Fruit fly (Drosophila melanogaster) whole organism, embryonic: ENCODE data around the gene Oatp26F.

ENCODE experiments used
- Ada2b ChIP-seq: fragments of 200-800 bp; sonication (Bioruptor generic); IDR thresholded peaks from 2 replicates; pipeline ENCODE4 v1.3.6; 2022; ENCODE audit warnings: missing biosample characterization, missing genetic modification characterization
- Awh ChIP-seq: fragments of 200-800 bp; sonication (Bioruptor generic); IDR thresholded peaks from 2 replicates; pipeline ENCODE4, ENCODE4 v1.3.6; 2022; ENCODE audit warnings: missing biosample characterization, missing genetic modification characterization
- CG10654 ChIP-seq: fragments of 200-800 bp; sonication (Bioruptor generic); optimal IDR thresholded peaks from 2 replicates; lab custom pipeline; 2016; ENCODE audit warnings: missing biosample characterization, missing genetic modification characterization
- CG1233 ChIP-seq: fragments of 200-800 bp; sonication (Bioruptor generic); optimal IDR thresholded peaks from 4 replicates; lab custom pipeline; 2018; ENCODE audit warnings: missing biosample characterization, mild to moderate bottlenecking, missing genetic modification characterization
- CG13894 ChIP-seq: fragments of 200-800 bp; sonication (Bioruptor generic); optimal IDR thresholded peaks from 3 replicates; lab custom pipeline; 2018; ENCODE audit warnings: missing biosample characterization, mild to moderate bottlenecking, missing genetic modification characterization, moderate library complexity
- CG14014 ChIP-seq: fragments of 200-800 bp; sonication (Bioruptor generic); IDR thresholded peaks from 2 replicates; pipeline ENCODE4 v1.3.6; 2022; ENCODE audit warnings: missing biosample characterization, missing genetic modification characterization
- CG14050 ChIP-seq: fragments of 200-800 bp; sonication (Bioruptor generic); IDR thresholded peaks from 3 replicates; pipeline ENCODE4 v1.3.6; 2022; ENCODE audit warnings: missing biosample characterization, missing genetic modification characterization
- CG15269 ChIP-seq: fragments of 200-800 bp; sonication (Bioruptor generic); optimal IDR thresholded peaks from 2 replicates; lab custom pipeline; 2018; ENCODE audit warnings: missing biosample characterization, mild to moderate bottlenecking, missing genetic modification characterization, moderate library complexity
- CG17186 ChIP-seq: fragments of 200-800 bp; sonication (Bioruptor generic); optimal IDR thresholded peaks from 3 replicates; lab custom pipeline; 2017; ENCODE audit warnings: missing biosample characterization, missing genetic modification reagents, missing genetic modification characterization
- CG33213 ChIP-seq: fragments of 200-800 bp; sonication (Bioruptor generic); optimal IDR thresholded peaks from 3 replicates; lab custom pipeline; 2016; ENCODE audit warnings: missing biosample characterization, missing genetic modification characterization
- CG34422 ChIP-seq: fragments of 200-800 bp; sonication (Bioruptor generic); IDR thresholded peaks from 3 replicates; pipeline ENCODE4 v1.3.6; 2022; ENCODE audit warnings: missing biosample characterization, missing genetic modification characterization
- CG4854 ChIP-seq: fragments of 200-800 bp; sonication (Bioruptor generic); optimal IDR thresholded peaks from 2 replicates; lab custom pipeline; 2016; ENCODE audit warnings: missing biosample characterization, missing genetic modification characterization, inconsistent platforms
- CG8290 ChIP-seq, 3 experiments: fragments of 200-800 bp; sonication (Bioruptor generic); optimal IDR thresholded peaks; 2 replicates each; lab custom pipeline; 2016 to 2019; ENCODE audit warnings: missing biosample characterization in 3 of 3, missing genetic modification characterization in 3 of 3, mild to moderate bottlenecking in 2 of 3, moderate library complexity in 1 of 3
- CG8478 ChIP-seq: fragments of >200 bp; optimal IDR thresholded peaks from 2 replicates; lab custom pipeline; 2018
- D19A ChIP-seq: fragments of 200-800 bp; optimal IDR thresholded peaks from 3 replicates; lab custom pipeline; 2019; ENCODE audit warnings: missing biosample characterization, mild to moderate bottlenecking, missing genetic modification characterization, moderate library complexity
- Dip2 ChIP-seq: fragments of 200-800 bp; sonication (Bioruptor generic); IDR thresholded peaks from 2 replicates; pipeline ENCODE4 v1.3.6; 2022; ENCODE audit warnings: missing biosample characterization, missing genetic modification characterization
- Eip74EF ChIP-seq, 2 experiments: fragments of 200-800 bp in 1 of 2; fragments of >200 bp in 1 of 2; sonication (Bioruptor generic) in 1 of 2; optimal IDR thresholded peaks; 2 replicates each; lab custom pipeline; 2017 to 2019; ENCODE audit warnings: missing biosample characterization in 2 of 2, missing genetic modification characterization in 2 of 2, mild to moderate bottlenecking in 1 of 2, moderate library complexity in 1 of 2
- Ets65A ChIP-seq: fragments of 200-800 bp; sonication (Bioruptor generic); peaks from one replicate; lab custom pipeline; 2016; ENCODE audit warnings: missing biosample characterization, missing genetic modification characterization
- Fer2 ChIP-seq: fragments of 200-800 bp; sonication (Bioruptor generic); optimal IDR thresholded peaks from 2 replicates; lab custom pipeline; 2018; ENCODE audit warnings: missing biosample characterization, mild to moderate bottlenecking, missing genetic modification characterization, moderate library complexity
- Fer3 ChIP-seq: fragments of 200-800 bp; sonication (Bioruptor generic); optimal IDR thresholded peaks from 2 replicates; lab custom pipeline; 2018; ENCODE audit warnings: missing biosample characterization, mild to moderate bottlenecking, missing genetic modification characterization, moderate library complexity
- Gsc ChIP-seq: fragments of 200-800 bp; sonication (Bioruptor generic); IDR thresholded peaks from 2 replicates; pipeline ENCODE4 v1.3.6; 2022; ENCODE audit warnings: missing biosample characterization, missing genetic modification characterization
- HLH3B ChIP-seq: fragments of 200-800 bp; sonication (Bioruptor generic); IDR thresholded peaks from 2 replicates; pipeline ENCODE4 v1.3.6; 2022; ENCODE audit warnings: missing biosample characterization, missing genetic modification characterization
- HLH54F ChIP-seq: fragments of 200-800 bp; sonication (Bioruptor generic); optimal IDR thresholded peaks from 3 replicates; lab custom pipeline; 2016; ENCODE audit warnings: missing biosample characterization, missing genetic modification characterization
- HmgZ ChIP-seq: fragments of 200-800 bp; sonication (Bioruptor generic); optimal IDR thresholded peaks from 2 replicates; lab custom pipeline; 2018; ENCODE audit warnings: missing biosample characterization, mild to moderate bottlenecking, missing genetic modification characterization
- Hsf ChIP-seq: fragments of 200-800 bp; sonication (Bioruptor generic); optimal IDR thresholded peaks from 3 replicates; lab custom pipeline; 2016; ENCODE audit warnings: missing biosample characterization, missing genetic modification characterization
- Jarid2 ChIP-seq: fragments of 200-800 bp; sonication (Bioruptor generic); optimal IDR thresholded peaks from 3 replicates; lab custom pipeline; 2017; ENCODE audit warnings: mild to moderate bottlenecking, missing biosample characterization, missing genetic modification reagents, missing genetic modification characterization
- Myb ChIP-seq: fragments of 200-800 bp; sonication (Bioruptor generic); optimal IDR thresholded peaks from 2 replicates; lab custom pipeline; 2016; ENCODE audit warnings: missing biosample characterization, missing genetic modification characterization
- Pdp1 ChIP-seq, 2 experiments: fragments of 200-800 bp; sonication (Bioruptor generic); optimal IDR thresholded peaks; 3 replicates each; lab custom pipeline; 2016; ENCODE audit warnings: missing biosample characterization in 2 of 2, missing genetic modification characterization in 2 of 2, mild to moderate bottlenecking in 1 of 2, moderate library complexity in 1 of 2
- Six4 ChIP-seq: fragments of 200-800 bp; sonication (Bioruptor generic); optimal IDR thresholded peaks from 2 replicates; lab custom pipeline; 2016; ENCODE audit warnings: missing biosample characterization, missing genetic modification characterization
- Sry-δ ChIP-seq: fragments of 200-800 bp; sonication (Bioruptor generic); optimal IDR thresholded peaks from 2 replicates; lab custom pipeline; 2016; ENCODE audit warnings: missing biosample characterization, missing genetic modification characterization
- Taf1 ChIP-seq: fragments of 200-800 bp; sonication (Bioruptor generic); IDR thresholded peaks from 2 replicates; pipeline ENCODE4 v1.3.6; 2022; ENCODE audit warnings: missing biosample characterization, missing genetic modification characterization
- al ChIP-seq: fragments of 200-800 bp; sonication (Bioruptor generic); IDR thresholded peaks from 2 replicates; pipeline ENCODE4 v1.3.6; 2022; ENCODE audit warnings: missing biosample characterization, missing genetic modification characterization
- ara ChIP-seq: fragments of 200-800 bp; sonication (Bioruptor generic); IDR thresholded peaks from 2 replicates; pipeline ENCODE4 v1.3.6; 2022; ENCODE audit warnings: missing biosample characterization, missing genetic modification characterization
- bsh ChIP-seq, 2 experiments: fragments of 200-800 bp; sonication (Bioruptor generic); optimal IDR thresholded peaks; 2 replicates each; lab custom pipeline; 2017 to 2018; ENCODE audit warnings: mild to moderate bottlenecking in 2 of 2, missing biosample characterization in 2 of 2, missing genetic modification characterization in 2 of 2, moderate library complexity in 1 of 2
- cato ChIP-seq: fragments of 200-800 bp; sonication (Bioruptor generic); optimal IDR thresholded peaks from 2 replicates; lab custom pipeline; 2016; ENCODE audit warnings: missing biosample characterization, missing genetic modification characterization, borderline replicate concordance
- chinmo ChIP-seq: fragments of 200-800 bp; sonication (Bioruptor generic); IDR thresholded peaks from 4 replicates; pipeline ENCODE4 v1.3.6; 2022; ENCODE audit warnings: missing biosample characterization, missing genetic modification characterization; ENCODE audit not compliant: partially characterized antibody
- chn ChIP-seq: fragments of 200-800 bp; sonication (Bioruptor generic); optimal IDR thresholded peaks from 2 replicates; lab custom pipeline; 2016; ENCODE audit warnings: missing biosample characterization, missing genetic modification characterization
- dpn ChIP-seq, 2 experiments: fragments of 200-800 bp; sonication (Bioruptor generic); optimal IDR thresholded peaks; 3 replicates each; lab custom pipeline; 2016; ENCODE audit warnings: missing biosample characterization in 2 of 2, missing genetic modification characterization in 2 of 2
- gt ChIP-seq: fragments of 200-800 bp; sonication (Bioruptor generic); IDR thresholded peaks from 2 replicates; pipeline ENCODE4 v1.3.6; 2022; ENCODE audit warnings: missing biosample characterization, missing genetic modification characterization
- ind ChIP-seq: fragments of 200-800 bp; sonication (Bioruptor generic); optimal IDR thresholded peaks from 3 replicates; lab custom pipeline; 2016; ENCODE audit warnings: missing biosample characterization, missing genetic modification characterization
- lilli ChIP-seq: fragments of 200-800 bp; sonication (Bioruptor generic); optimal IDR thresholded peaks from 3 replicates; lab custom pipeline; 2016; ENCODE audit warnings: missing biosample characterization, missing genetic modification characterization
- nmo ChIP-seq: fragments of 200-800 bp; sonication (Bioruptor generic); optimal IDR thresholded peaks from 2 replicates; lab custom pipeline; 2018; ENCODE audit warnings: missing biosample characterization, mild to moderate bottlenecking, missing genetic modification characterization, moderate library complexity
- org-1 ChIP-seq: fragments of 200-800 bp; sonication (Bioruptor generic); optimal IDR thresholded peaks from 2 replicates; lab custom pipeline; 2017; ENCODE audit warnings: missing biosample characterization, missing genetic modification characterization
- sens ChIP-seq: fragments of 200-800 bp; sonication (Bioruptor generic); peaks from one replicate; lab custom pipeline; 2016; ENCODE audit warnings: missing biosample characterization, missing genetic modification characterization
- sim ChIP-seq: fragments of 200-800 bp; sonication (Bioruptor generic); IDR thresholded peaks from 2 replicates; pipeline ENCODE4 v1.3.6; 2022; ENCODE audit warnings: missing biosample characterization, missing genetic modification characterization
- sima ChIP-seq: fragments of 200-800 bp; sonication (Bioruptor generic); optimal IDR thresholded peaks from 2 replicates; lab custom pipeline; 2016; ENCODE audit warnings: missing biosample characterization, missing genetic modification characterization
- slou ChIP-seq: fragments of 200-800 bp; sonication (Bioruptor generic); optimal IDR thresholded peaks from 3 replicates; lab custom pipeline; 2016; ENCODE audit warnings: missing biosample characterization, missing genetic modification characterization
- slp2 ChIP-seq: fragments of 200-800 bp; sonication (Bioruptor generic); optimal IDR thresholded peaks from 2 replicates; lab custom pipeline; 2016; ENCODE audit warnings: missing biosample characterization, missing genetic modification characterization
- tna ChIP-seq: fragments of 200-800 bp; sonication (Bioruptor generic); IDR thresholded peaks from 2 replicates; pipeline ENCODE4 v1.3.6; 2022; ENCODE audit warnings: missing biosample characterization, missing genetic modification characterization; ENCODE audit not compliant: partially characterized antibody
- wdn ChIP-seq: fragments of 200-800 bp; sonication (Bioruptor generic); IDR thresholded peaks from 2 replicates; pipeline ENCODE4 v1.3.6; 2022; ENCODE audit warnings: missing biosample characterization, missing genetic modification characterization
- zfh2 ChIP-seq: fragments of 200-800 bp; sonication (Bioruptor generic); optimal IDR thresholded peaks from 2 replicates; lab custom pipeline; 2016; ENCODE audit warnings: missing biosample characterization, missing genetic modification characterization

Gene Oatp26F

DNA sequence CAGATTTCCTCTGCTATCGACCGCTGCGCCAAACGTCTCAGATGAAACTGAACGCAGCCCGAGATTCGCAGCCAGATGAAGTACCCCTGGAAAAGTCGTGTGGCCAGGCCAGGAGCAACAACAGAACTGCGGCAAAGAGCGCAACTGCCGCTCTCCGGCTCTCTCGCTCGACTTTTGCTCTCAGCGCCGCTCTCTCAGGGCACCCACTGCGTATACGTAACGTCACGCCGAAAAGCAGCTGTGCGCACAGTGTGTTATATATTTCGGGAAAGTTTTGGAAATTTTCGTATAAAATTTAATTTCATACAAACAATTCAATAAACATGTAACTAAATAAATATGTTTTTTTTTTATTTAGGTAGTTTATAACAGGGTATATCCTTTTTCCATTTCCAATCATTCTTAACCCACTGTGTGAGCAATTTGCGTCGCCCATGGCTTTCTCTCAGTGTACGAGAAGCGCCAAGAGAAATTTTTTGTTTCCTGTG is 31.1 kb downstream of the Oatp26F start, which contains the start of gene Dpp10 (continued):
- TF ChIP-seq chinmo = no peak
- TF ChIP-seq CG8478 = no peak
- peak in 1 of 2 experiments; percentile 63 for TF ChIP-seq Eip74EF (GFP tag; optimal IDR thresholded peaks at IDR 0.05; lab: Kevin White, UChicago)
- peak; percentile 95 for TF ChIP-seq HmgZ
- peak; percentile 95 for TF ChIP-seq CG34422 (GFP tag; lab: Robert Waterston, UW)
- TF ChIP-seq CG1233 (GFP tag; lab: Kevin White, UChicago) = peak; percentile 81
- peak; percentile 96 for TF ChIP-seq wdn (GFP tag; lab: Robert Waterston, UW)
- TF ChIP-seq ara (GFP tag; lab: Robert Waterston, UW) = peak; percentile 77
- TF ChIP-seq CG33213 (GFP tag; lab: Kevin White, UChicago) = peak; percentile 74
- peak; percentile 91 for TF ChIP-seq Awh (GFP tag; lab: Robert Waterston, UW)
- peak; percentile 88 for TF ChIP-seq chn (GFP tag; lab: Kevin White, UChicago)
- peak; percentile 90 for TF ChIP-seq ind
- peak; percentile 88 for TF ChIP-seq org-1 (GFP tag; lab: Kevin White, UChicago)
- TF ChIP-seq CG8290 (GFP tag; optimal IDR thresholded peaks at IDR 0.05; lab: Kevin White, UChicago) = peak; percentile 2
- TF ChIP-seq CG8290 (tag; optimal IDR thresholded peaks at IDR 0.05; lab: Kevin White, UChicago) = peak in 1 of 2 experiments; percentile 75
- peak; percentile 49 for TF ChIP-seq Sry-δ (GFP tag; lab: Kevin White, UChicago)
- peak; percentile 98 for TF ChIP-seq Ada2b (GFP tag; lab: Robert Waterston, UW)
- peak; percentile 93 for TF ChIP-seq zfh2 (GFP tag; lab: Kevin White, UChicago)
- TF ChIP-seq HLH3B (GFP tag; lab: Robert Waterston, UW) = peak; percentile 95
- peak; percentile 95 for TF ChIP-seq CG14050 (GFP tag; lab: Robert Waterston, UW)
- TF ChIP-seq CG17186 (GFP tag; lab: Kevin White, UChicago) = no peak
- TF ChIP-seq Fer3 = peak; percentile 93
- TF ChIP-seq HLH54F = peak; percentile 93
- TF ChIP-seq lilli (GFP tag; lab: Kevin White, UChicago) = peak; percentile 97
- peak; percentile 77 for TF ChIP-seq D19A
- no peak for TF ChIP-seq tna (GFP tag; lab: Robert Waterston, UW)
- peak; percentile 86 for TF ChIP-seq Fer2 (tag; lab: Kevin White, UChicago)
- peak; percentile 95 for TF ChIP-seq CG15269 (tag; lab: Kevin White, UChicago)
- TF ChIP-seq bsh (GFP tag; optimal IDR thresholded peaks at IDR 0.05; lab: Kevin White, UChicago) = no peak
- peak; percentile 94 for TF ChIP-seq Taf1 (GFP tag; lab: Robert Waterston, UW)
- TF ChIP-seq CG4854 = peak; percentile 87
- TF ChIP-seq Six4 (GFP tag; lab: Kevin White, UChicago) = peak; percentile 62
- TF ChIP-seq slp2 (GFP tag; lab: Kevin White, UChicago) = peak; percentile 63
- TF ChIP-seq slou = peak; percentile 87
- peak; percentile 96 for TF ChIP-seq al (GFP tag; lab: Robert Waterston, UW)
- peak; percentile 75 for TF ChIP-seq sima
- peak; percentile 73 for TF ChIP-seq Gsc (GFP tag; lab: Robert Waterston, UW)
- TF ChIP-seq CG14014 (GFP tag; lab: Robert Waterston, UW) = peak; percentile 98
- TF ChIP-seq Ets65A (GFP tag; lab: Kevin White, UChicago) = peak; percentile 98
- TF ChIP-seq Pdp1 (GFP tag; optimal IDR thresholded peaks at IDR 0.05; lab: Kevin White, UChicago) = peak; percentile 87
- TF ChIP-seq Dip2 (GFP tag; lab: Robert Waterston, UW) = 0 out of 2 replicates have a peak, but pooled peaks have one; percentile 44
- peak; percentile 76 for TF ChIP-seq Myb (GFP tag; lab: Kevin White, UChicago)
- peak; percentile 96 for TF ChIP-seq CG13894 (tag; lab: Kevin White, UChicago)
- peak; percentile 55 for TF ChIP-seq cato (GFP tag; lab: Kevin White, UChicago)
- peak; percentile 69 for TF ChIP-seq CG10654 (GFP tag; lab: Kevin White, UChicago)
- TF ChIP-seq sim (GFP tag; lab: Robert Waterston, UW) = peak; percentile 76
- peak; percentile 92 for TF ChIP-seq Hsf (GFP tag; lab: Kevin White, UChicago)
- TF ChIP-seq sens (GFP tag; lab: Kevin White, UChicago) = peak; percentile 92
- peak; percentile 55 for TF ChIP-seq Jarid2 (GFP tag; lab: Kevin White, UChicago)
- TF ChIP-seq gt (GFP tag; lab: Robert Waterston, UW) = peak; percentile 68
- peak; percentile 90 to 92 for TF ChIP-seq dpn (GFP tag; optimal IDR thresholded peaks at IDR 0.05; lab: Kevin White, UChicago)
- peak; percentile 78 for TF ChIP-seq nmo
